Worm (Caenorhabditis elegans): ENCODE data around the gene Y55B1BR.8.

DNA sequence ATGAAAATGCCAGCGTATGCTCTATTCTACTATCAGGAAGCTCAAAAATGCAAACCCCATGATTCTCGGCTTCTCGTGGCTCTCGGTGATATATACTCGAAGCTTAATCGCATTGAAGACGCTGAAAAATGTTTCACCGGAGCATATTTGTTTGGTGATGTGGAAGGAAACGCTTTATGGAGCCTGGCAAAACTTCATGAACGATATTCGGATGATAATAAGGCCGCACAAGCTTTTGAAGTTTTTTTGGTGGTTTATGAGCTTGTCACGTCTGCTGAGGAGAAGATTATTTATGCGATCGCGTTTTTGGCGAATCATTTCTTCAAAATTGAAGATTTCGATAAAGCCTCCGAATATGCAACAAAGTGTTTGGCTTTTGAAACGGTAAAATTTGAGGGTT, 37.1 kb downstream of the Y55B1BR.8 start:
- TF ChIP-seq unc-62 (GFP tag; optimal IDR thresholded peaks at IDR 0.05) (no peak), nhr-12 (tag; optimal IDR thresholded peaks at IDR 0.05) (no peak), nhr-28 (tag; optimal IDR thresholded peaks at IDR 0.05) (no peak), bed-3 (GFP tag; optimal IDR thresholded peaks at IDR 0.05) (no peak), ztf-11 (tag; optimal IDR thresholded peaks at IDR 0.05) (no peak), snpc-4 (tag; optimal IDR thresholded peaks at IDR 0.05) (no peak), nhr-237 (tag; optimal IDR thresholded peaks at IDR 0.05) (no peak), nhr-76 (tag; optimal IDR thresholded peaks at IDR 0.05) (no peak), lin-13 (tag; optimal IDR thresholded peaks at IDR 0.05) (no peak)
